Fruit fly (Drosophila melanogaster): Measurements from ENCODE around the gene Eaf6.

DNA sequence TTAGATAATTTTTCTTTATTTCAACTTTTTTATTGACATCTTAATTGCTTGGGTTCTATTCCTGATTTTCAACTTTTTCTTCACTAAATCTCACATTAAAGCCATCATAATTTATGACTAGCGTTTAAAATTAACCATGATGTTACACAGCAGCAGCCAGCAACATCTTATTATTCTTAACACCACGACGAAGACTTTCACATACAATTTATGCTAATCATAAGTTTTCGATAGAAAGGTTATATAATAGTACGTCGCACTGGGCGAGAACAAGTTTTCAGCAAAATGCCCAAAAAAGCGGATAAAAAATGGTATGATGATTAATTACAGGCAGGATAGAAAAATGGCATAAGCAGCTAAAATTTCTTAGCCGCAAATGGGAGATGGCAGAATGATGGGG, 23.8 kb upstream of the Eaf6 start:
- no peak for TF ChIP-seq CG13123 (GFP tag; optimal IDR thresholded peaks at IDR 0.05)
- no peak for TF ChIP-seq Six4 (GFP tag; optimal IDR thresholded peaks at IDR 0.05)
- TF ChIP-seq Dad (GFP tag; optimal IDR thresholded peaks at IDR 0.05), result no peak
- no peak for TF ChIP-seq CG8359 (GFP tag; optimal IDR thresholded peaks at IDR 0.05; ENCODE audit: borderline replicate concordance)
